Fruit fly (Drosophila melanogaster) whole organism, adult: ENCODE results near the gene TkR86C.

Experiments
- CG12768 ChIP-seq: fragments of 200-800 bp; sonication (Bioruptor generic); optimal IDR thresholded peaks from 2 replicates; lab custom pipeline; 2017; ENCODE audit warnings: missing biosample characterization, missing genetic modification characterization, mild to moderate bottlenecking, moderate library complexity, missing genetic modification reagents
- CG5204 ChIP-seq: fragments of 200-800 bp; sonication (Bioruptor generic); optimal IDR thresholded peaks from 2 replicates; lab custom pipeline; 2016; ENCODE audit warnings: missing biosample characterization, missing genetic modification characterization
- CG7045 ChIP-seq: fragments of 200-800 bp; sonication (Bioruptor generic); optimal IDR thresholded peaks from 2 replicates; lab custom pipeline; 2017; ENCODE audit warnings: missing biosample characterization, mild to moderate bottlenecking, missing genetic modification characterization
- CG7101 ChIP-seq: fragments of 200-800 bp; sonication (Bioruptor generic); optimal IDR thresholded peaks from 2 replicates; lab custom pipeline; 2018; ENCODE audit warnings: missing biosample characterization, mild to moderate bottlenecking, missing genetic modification characterization, moderate library complexity
- Mnt ChIP-seq: fragments of 200-800 bp; sonication (Bioruptor generic); optimal IDR thresholded peaks from 2 replicates; lab custom pipeline; 2016; ENCODE audit warnings: missing biosample characterization, mild to moderate bottlenecking, missing genetic modification characterization
- cnc ChIP-seq, 2 experiments: fragments of >200 bp; optimal IDR thresholded peaks; 2 replicates each; lab custom pipeline; 2017
- tj ChIP-seq: fragments of 200-800 bp; sonication (Bioruptor generic); optimal IDR thresholded peaks from 3 replicates; lab custom pipeline; 2017; ENCODE audit warnings: missing biosample characterization, mild to moderate bottlenecking, missing genetic modification characterization, moderate library complexity
- toe ChIP-seq: fragments of 200-800 bp; sonication (Bioruptor generic); optimal IDR thresholded peaks from 2 replicates; lab custom pipeline; 2016; ENCODE audit warnings: missing biosample characterization, missing genetic modification characterization

- TF ChIP-seq CG7101 (tag; lab: Kevin White, UChicago): no peak
- no peak for TF ChIP-seq Mnt
- no peak for TF ChIP-seq cnc (optimal IDR thresholded peaks at IDR 0.05; lab: Kevin White, UChicago)
- TF ChIP-seq CG12768 (GFP tag; lab: Kevin White, UChicago): no peak
- TF ChIP-seq CG7045 (GFP tag; lab: Kevin White, UChicago): no peak
- no peak for TF ChIP-seq CG5204 (GFP tag; lab: Kevin White, UChicago)
- no peak for TF ChIP-seq toe (GFP tag; lab: Kevin White, UChicago)
- no peak for TF ChIP-seq tj (GFP tag; lab: Kevin White, UChicago)
Observed at dm6 chr3R:10709264-10709663, 41.8 kb downstream of the TkR86C start, which contains the start of gene CG31373.
